Worm (Caenorhabditis elegans): ENCODE data around the gene atg-3.
A peak's percentile ranks its signal among the peaks of the same experiment; 100 is the strongest.

Gene atg-3

ce11 chrIV:1010212-1010611 is at the start of gene atg-3:
Gene atg-3 (plus strand): TSS chrIV:1010512.
- no peak for TF ChIP-seq cog-1 (tag; optimal IDR thresholded peaks at IDR 0.05)
- no peak for TF ChIP-seq ref-1 (GFP tag; conservative IDR thresholded peaks at IDR 0.05)
- TF ChIP-seq flt-1 (GFP tag; IDR thresholded peaks at IDR 0.05): no peak
- TF ChIP-seq T22C8.4 (GFP tag; IDR thresholded peaks at IDR 0.05): no peak
- TF ChIP-seq ztf-23 (GFP tag; IDR thresholded peaks at IDR 0.05): no peak
- TF ChIP-seq ztf-29 (GFP tag; IDR thresholded peaks at IDR 0.05): no peak
- TF ChIP-seq med-1 (GFP tag; optimal IDR thresholded peaks at IDR 0.05; ENCODE audit: insufficient read depth): no peak
- TF ChIP-seq klf-2 (GFP tag; conservative IDR thresholded peaks at IDR 0.05): no peak

ce11 chrIV:961862-962261 is 48.5 kb upstream of the atg-3 start:
- TF ChIP-seq ztf-29 (GFP tag; IDR thresholded peaks at IDR 0.05) (no peak), ztf-23 (GFP tag; IDR thresholded peaks at IDR 0.05) (no peak), flt-1 (GFP tag; IDR thresholded peaks at IDR 0.05) (no peak), T22C8.4 (GFP tag; IDR thresholded peaks at IDR 0.05) (no peak), tab-1 (GFP tag; IDR thresholded peaks at IDR 0.05) (no peak), klf-2 (GFP tag; conservative IDR thresholded peaks at IDR 0.05) (no peak), med-1 (GFP tag; optimal IDR thresholded peaks at IDR 0.05; ENCODE audit: insufficient read depth) (no peak), cog-1 (tag; optimal IDR thresholded peaks at IDR 0.05) (no peak), ref-1 (GFP tag; conservative IDR thresholded peaks at IDR 0.05) (no peak)

- no peak for TF ChIP-seq ztf-23 (GFP tag; IDR thresholded peaks at IDR 0.05)
- no peak for TF ChIP-seq klf-2 (GFP tag; conservative IDR thresholded peaks at IDR 0.05)
- no peak for TF ChIP-seq tab-1 (GFP tag; IDR thresholded peaks at IDR 0.05)
- TF ChIP-seq ref-1 (GFP tag; conservative IDR thresholded peaks at IDR 0.05): no peak
- no peak for TF ChIP-seq cog-1 (tag; optimal IDR thresholded peaks at IDR 0.05)
- TF ChIP-seq ztf-29 (GFP tag; IDR thresholded peaks at IDR 0.05): no peak
- no peak for TF ChIP-seq flt-1 (GFP tag; IDR thresholded peaks at IDR 0.05)
- TF ChIP-seq T22C8.4 (GFP tag; IDR thresholded peaks at IDR 0.05): no peak
- no peak for TF ChIP-seq med-1 (GFP tag; optimal IDR thresholded peaks at IDR 0.05; ENCODE audit: insufficient read depth)
These were observed 39.2 kb upstream of the atg-3 start for ce11 chrIV:971122-971521.

ce11 chrIV:972401-972800 is 37.9 kb upstream of the atg-3 start:
- TF ChIP-seq med-1 (GFP tag; optimal IDR thresholded peaks at IDR 0.05; ENCODE audit: insufficient read depth): no peak
- TF ChIP-seq T22C8.4 (GFP tag; IDR thresholded peaks at IDR 0.05): peak; percentile 33; the same call in 1 of the 2 replicates

ce11 chrIV:972811-973428 is 37.4 kb upstream of the atg-3 start:
- no peak for TF ChIP-seq ref-1 (GFP tag; conservative IDR thresholded peaks at IDR 0.05)
- TF ChIP-seq T22C8.4 (GFP tag; IDR thresholded peaks at IDR 0.05): peak; percentile 70
- no peak for TF ChIP-seq flt-1 (GFP tag; IDR thresholded peaks at IDR 0.05)
- TF ChIP-seq klf-2 (GFP tag; conservative IDR thresholded peaks at IDR 0.05): no peak

- TF ChIP-seq cog-1 (tag; optimal IDR thresholded peaks at IDR 0.05) (no peak), flt-1 (GFP tag; IDR thresholded peaks at IDR 0.05) (no peak), ref-1 (GFP tag; conservative IDR thresholded peaks at IDR 0.05) (no peak), klf-2 (GFP tag; conservative IDR thresholded peaks at IDR 0.05) (no peak), ztf-29 (GFP tag; IDR thresholded peaks at IDR 0.05) (no peak), T22C8.4 (GFP tag; IDR thresholded peaks at IDR 0.05) (no peak)
These were observed 33.9 kb upstream of the atg-3 start for ce11 chrIV:976372-976771.

- peak; percentile 99 for TF ChIP-seq T22C8.4 (GFP tag; IDR thresholded peaks at IDR 0.05)
These were observed 32.5 kb upstream of the atg-3 start for ce11 chrIV:977793-978192.

- TF ChIP-seq T22C8.4 (GFP tag; IDR thresholded peaks at IDR 0.05): peak; percentile 97
These were observed 32.0 kb upstream of the atg-3 start for ce11 chrIV:978309-978708.

- TF ChIP-seq T22C8.4 (GFP tag; IDR thresholded peaks at IDR 0.05) (peak; percentile 98), cog-1 (tag; optimal IDR thresholded peaks at IDR 0.05) (no peak)
These were observed 26.8 kb upstream of the atg-3 start for ce11 chrIV:983558-983957.

- TF ChIP-seq ref-1 (GFP tag; conservative IDR thresholded peaks at IDR 0.05) (no peak), tab-1 (GFP tag; IDR thresholded peaks at IDR 0.05) (no peak), med-1 (GFP tag; optimal IDR thresholded peaks at IDR 0.05; ENCODE audit: insufficient read depth) (no peak), ztf-29 (GFP tag; IDR thresholded peaks at IDR 0.05) (no peak), T22C8.4 (GFP tag; IDR thresholded peaks at IDR 0.05) (no peak), klf-2 (GFP tag; conservative IDR thresholded peaks at IDR 0.05) (no peak), ztf-23 (GFP tag; IDR thresholded peaks at IDR 0.05) (no peak), cog-1 (tag; optimal IDR thresholded peaks at IDR 0.05) (no peak), flt-1 (GFP tag; IDR thresholded peaks at IDR 0.05) (no peak)
These were observed 20.0 kb upstream of the atg-3 start, which contains the start of gene egrh-2 for ce11 chrIV:990352-990751. Gene egrh-2 (minus strand): TSS chrIV:990452.

ce11 chrIV:991181-991642 is 19.1 kb upstream of the atg-3 start:
- TF ChIP-seq flt-1 (GFP tag; IDR thresholded peaks at IDR 0.05): peak; percentile 52; the same call in 1 of the 2 replicates
- TF ChIP-seq med-1 (GFP tag; optimal IDR thresholded peaks at IDR 0.05; ENCODE audit: insufficient read depth): no peak
